Worm (Caenorhabditis elegans) whole organism, L4 larva: ENCODE measurements around the gene atgp-1.

ENCODE experiments used
- ceh-20 ChIP-seq: fragments of 200-800 bp; sonication (Bioruptor generic); IDR thresholded peaks from 2 replicates; pipeline ENCODE4 v1.3.6; 2022; ENCODE audit warnings: missing genetic modification reagents, missing genetic modification characterization, missing compliant biosample characterization
- daf-19 ChIP-seq: fragments of 200-800 bp; sonication (Bioruptor generic); conservative IDR thresholded peaks from 2 replicates; pipeline ENCODE4 v1.3.6; 2022; ENCODE audit warnings: missing genetic modification characterization, missing compliant biosample characterization
- dmd-9 ChIP-seq: fragments of 200-800 bp; sonication (Bioruptor generic); IDR thresholded peaks from 2 replicates; pipeline ENCODE4 v1.3.6; 2022; ENCODE audit warnings: missing genetic modification reagents, missing genetic modification characterization, missing compliant biosample characterization
- egl-43 ChIP-seq: fragments of 200-800 bp; sonication (Bioruptor generic); IDR thresholded peaks from 2 replicates; pipeline ENCODE4 v1.3.6; 2022; ENCODE audit warnings: missing genetic modification reagents, missing genetic modification characterization, missing compliant biosample characterization
- fos-1 ChIP-seq: fragments of 150-350 bp; optimal IDR thresholded peaks from 2 replicates; lab custom pipeline; 2014; ENCODE audit warnings: missing biosample characterization, missing genetic modification characterization
- lin-39 ChIP-seq: fragments of 150-350 bp; optimal IDR thresholded peaks from 2 replicates; lab custom pipeline; 2014; ENCODE audit warnings: missing biosample characterization, missing genetic modification reagents, missing genetic modification characterization
- madf-5 ChIP-seq, 2 experiments: fragments of 200-800 bp; sonication (Bioruptor generic); IDR thresholded peaks; 2 replicates each; pipeline ENCODE4 v1.3.6; 2022; ENCODE audit warnings: missing compliant biosample characterization in 2 of 2, missing genetic modification characterization in 2 of 2
- mep-1 ChIP-seq: fragments of 150-350 bp; sonication (generic microtip); optimal IDR thresholded peaks from 3 replicates; lab custom pipeline; 2014; ENCODE audit warnings: missing biosample characterization, missing genetic modification characterization
- unc-62 ChIP-seq, 3 experiments: fragments of 150-350 bp in 1 of 3; sonication (generic microtip); optimal IDR thresholded peaks in 2 of 3; peaks in 1 of 3; 1 replicate in 1 of 3; 2 replicates in 2 of 3; lab custom pipeline; 2014 to 2017; ENCODE audit warnings: missing biosample characterization in 3 of 3, missing genetic modification characterization in 3 of 3, missing genetic modification reagents in 3 of 3, missing genotype in 1 of 3

ce11 chrIV:17265716-17266115 is 3.4 kb upstream of the atgp-1 start:
- no peak for TF ChIP-seq daf-19
- no peak for TF ChIP-seq ceh-20
- TF ChIP-seq lin-39, result no peak
- TF ChIP-seq unc-62 (GFP tag; optimal IDR thresholded peaks at IDR 0.05 in 1 of 2; lab: Kevin White, UChicago), result no peak
- TF ChIP-seq unc-62 (tag; optimal IDR thresholded peaks at IDR 0.05; lab: Kevin White, UChicago), result no peak
- TF ChIP-seq mep-1, result no peak
- no peak for TF ChIP-seq fos-1 (tag; lab: Kevin White, UChicago)
- TF ChIP-seq egl-43, result no peak
- no peak for TF ChIP-seq dmd-9
- TF ChIP-seq madf-5 (GFP tag; IDR thresholded peaks at IDR 0.05; lab: Robert Waterston, UW), result no peak
